Worm (Caenorhabditis elegans) whole organism, L1 larva: ENCODE measurements around the gene F22B7.9.

ENCODE experiments used
- C04F5.9 ChIP-seq: sonication (generic microtip); optimal IDR thresholded peaks from 2 replicates; lab custom pipeline; 2016; ENCODE audit warnings: missing genetic modification characterization, missing compliant biosample characterization
- C16A3.4 ChIP-seq: fragments of 150-350 bp; optimal IDR thresholded peaks from 2 replicates; lab custom pipeline; 2014; ENCODE audit warnings: missing biosample characterization, missing genetic modification characterization
- aha-1 ChIP-seq: fragments of 150-350 bp; optimal IDR thresholded peaks from 2 replicates; lab custom pipeline; 2014; ENCODE audit warnings: missing biosample characterization, missing genetic modification characterization
- blmp-1 ChIP-seq: fragments of 150-350 bp; optimal IDR thresholded peaks from 2 replicates; lab custom pipeline; 2014; ENCODE audit warnings: missing biosample characterization, missing genetic modification characterization
- ceh-88 ChIP-seq: fragments of 200-800 bp; sonication (Bioruptor generic); IDR thresholded peaks from 2 replicates; pipeline ENCODE4 v1.3.6; 2022; ENCODE audit warnings: missing genetic modification characterization, missing compliant biosample characterization
- dpl-1 ChIP-seq, 3 experiments: fragments of 150-350 bp in 2 of 3; sonication (generic microtip) in 1 of 3; optimal IDR thresholded peaks; 2 replicates each; lab custom pipeline; 2014 to 2017; ENCODE audit warnings: missing biosample characterization in 3 of 3, missing genetic modification characterization in 3 of 3, missing genetic modification reagents in 3 of 3
- efl-1 ChIP-seq, 4 experiments: fragments of 150-350 bp; optimal IDR thresholded peaks in 3 of 4; peaks in 1 of 4; 1 replicate in 1 of 4; 2 replicates in 3 of 4; lab custom pipeline; 2014; ENCODE audit warnings: missing biosample characterization in 2 of 4, missing genetic modification characterization in 2 of 4, missing genetic modification reagents in 2 of 4
- elt-2 ChIP-seq: sonication (generic microtip); optimal IDR thresholded peaks from 2 replicates; lab custom pipeline; 2016; ENCODE audit warnings: missing genetic modification characterization, mild to moderate bottlenecking, inconsistent platforms, missing compliant biosample characterization, missing genetic modification reagents
- elt-3 ChIP-seq, 6 experiments: fragments of 150-350 bp in 1 of 6; sonication (generic microtip); optimal IDR thresholded peaks; 2 replicates each; lab custom pipeline; 2017 to 2018; ENCODE audit warnings: missing biosample characterization in 6 of 6, missing genetic modification characterization in 6 of 6, inconsistent platforms in 1 of 6
- fkh-10 ChIP-seq: sonication (generic microtip); optimal IDR thresholded peaks from 2 replicates; lab custom pipeline; 2017; ENCODE audit warnings: missing biosample characterization, missing genetic modification reagents, missing genetic modification characterization
- fos-1 ChIP-seq: fragments of 150-350 bp; optimal IDR thresholded peaks from 2 replicates; lab custom pipeline; 2014; ENCODE audit warnings: missing biosample characterization, missing genetic modification characterization
- grh-1 ChIP-seq: fragments of 200-800 bp; sonication (Bioruptor generic); IDR thresholded peaks from 2 replicates; pipeline ENCODE4 v1.3.6; 2022; ENCODE audit warnings: missing genetic modification reagents, missing genetic modification characterization, missing compliant biosample characterization
- hlh-4 ChIP-seq: sonication (generic microtip); optimal IDR thresholded peaks from 2 replicates; lab custom pipeline; 2016; ENCODE audit warnings: mild to moderate bottlenecking, missing genetic modification characterization, missing compliant biosample characterization
- jun-1 ChIP-seq: fragments of 150-350 bp; optimal IDR thresholded peaks from 2 replicates; lab custom pipeline; 2014; ENCODE audit warnings: missing biosample characterization, missing genetic modification reagents, missing genetic modification characterization
- lin-13 ChIP-seq: fragments of 150-350 bp; optimal IDR thresholded peaks from 2 replicates; lab custom pipeline; 2014; ENCODE audit warnings: missing biosample characterization, missing genetic modification reagents, missing genetic modification characterization
- lin-14 ChIP-seq: fragments of 200-800 bp; sonication (Bioruptor generic); optimal IDR thresholded peaks from 2 replicates; lab custom pipeline; 2018; ENCODE audit warnings: mild to moderate bottlenecking, missing genetic modification characterization, moderate library complexity, missing compliant biosample characterization
- lin-39 ChIP-seq: fragments of 150-350 bp; optimal IDR thresholded peaks from 2 replicates; lab custom pipeline; 2014; ENCODE audit warnings: missing biosample characterization, missing genetic modification reagents, missing genetic modification characterization
- lir-3 ChIP-seq: sonication (generic microtip); optimal IDR thresholded peaks from 2 replicates; lab custom pipeline; 2016; ENCODE audit warnings: mild to moderate bottlenecking, missing genetic modification characterization, moderate library complexity, missing compliant biosample characterization; ENCODE audit not compliant: poor library complexity
- mdl-1 ChIP-seq, 2 experiments: fragments of 150-350 bp; optimal IDR thresholded peaks; 2 replicates each; lab custom pipeline; 2014 to 2017; ENCODE audit warnings: missing biosample characterization in 2 of 2, missing genetic modification characterization in 2 of 2, inconsistent platforms in 1 of 2
- nhr-11 ChIP-seq: fragments of 150-350 bp; optimal IDR thresholded peaks from 2 replicates; lab custom pipeline; 2014; ENCODE audit warnings: missing biosample characterization, missing genetic modification characterization
- nhr-19 ChIP-seq: fragments of 200-800 bp; sonication (Bioruptor generic); conservative IDR thresholded peaks from 2 replicates; pipeline ENCODE4 v1.3.6; 2022; ENCODE audit warnings: missing genetic modification characterization, missing compliant biosample characterization
- nhr-20 ChIP-seq: sonication (generic microtip); optimal IDR thresholded peaks from 2 replicates; lab custom pipeline; 2016; ENCODE audit warnings: mild to moderate bottlenecking, missing genetic modification characterization, missing compliant biosample characterization
- nhr-28 ChIP-seq: fragments of 150-350 bp; optimal IDR thresholded peaks from 2 replicates; lab custom pipeline; 2014; ENCODE audit warnings: missing biosample characterization, missing genetic modification characterization
- nhr-47 ChIP-seq: sonication (generic microtip); optimal IDR thresholded peaks from 2 replicates; lab custom pipeline; 2016; ENCODE audit warnings: mild to moderate bottlenecking, missing genetic modification characterization, moderate library complexity, missing compliant biosample characterization
- nhr-76 ChIP-seq: sonication (generic microtip); optimal IDR thresholded peaks from 2 replicates; lab custom pipeline; 2017; ENCODE audit warnings: missing biosample characterization, missing genetic modification characterization
- nhr-77 ChIP-seq: fragments of 150-350 bp; optimal IDR thresholded peaks from 2 replicates; lab custom pipeline; 2014; ENCODE audit warnings: missing biosample characterization, missing genetic modification characterization
- nhr-84 ChIP-seq: sonication (generic microtip); optimal IDR thresholded peaks from 2 replicates; lab custom pipeline; 2017; ENCODE audit warnings: missing biosample characterization, missing genetic modification characterization
- nhr-90 ChIP-seq: sonication (generic microtip); optimal IDR thresholded peaks from 2 replicates; lab custom pipeline; 2016; ENCODE audit warnings: mild to moderate bottlenecking, missing genetic modification characterization, missing compliant biosample characterization; ENCODE audit not compliant: poor library complexity
- pag-3 ChIP-seq: sonication (generic microtip); optimal IDR thresholded peaks from 2 replicates; lab custom pipeline; 2017; ENCODE audit warnings: missing genetic modification characterization, mild to moderate bottlenecking, missing compliant biosample characterization, antibody characterized with exemption, borderline replicate concordance; ENCODE audit not compliant: insufficient read depth
- pqm-1 ChIP-seq: sonication (generic microtip); optimal IDR thresholded peaks from 3 replicates; lab custom pipeline; 2017; ENCODE audit warnings: missing biosample characterization, missing genetic modification characterization
- rnt-1 ChIP-seq: sonication (generic microtip); optimal IDR thresholded peaks from 2 replicates; lab custom pipeline; 2016; ENCODE audit warnings: mild to moderate bottlenecking, missing genetic modification characterization, moderate library complexity, missing compliant biosample characterization
- skn-1 ChIP-seq: fragments of 150-350 bp; optimal IDR thresholded peaks from 2 replicates; lab custom pipeline; 2014; ENCODE audit warnings: missing biosample characterization, missing genetic modification characterization
- snu-23 ChIP-seq: sonication (generic microtip); optimal IDR thresholded peaks from 2 replicates; lab custom pipeline; 2016; ENCODE audit warnings: missing genetic modification characterization, missing compliant biosample characterization
- sptf-1 ChIP-seq: fragments of 150-350 bp; optimal IDR thresholded peaks from 2 replicates; lab custom pipeline; 2014; ENCODE audit warnings: missing biosample characterization, missing genetic modification characterization
- sup-37 ChIP-seq: fragments of 200-800 bp; sonication (Bioruptor generic); optimal IDR thresholded peaks from 2 replicates; lab custom pipeline; 2018; ENCODE audit warnings: mild to moderate bottlenecking, missing genetic modification characterization, missing compliant biosample characterization
- tbx-2 ChIP-seq: sonication (generic microtip); optimal IDR thresholded peaks from 2 replicates; lab custom pipeline; 2016; ENCODE audit warnings: missing genetic modification characterization, missing compliant biosample characterization
- unc-30 ChIP-seq: sonication (generic microtip); optimal IDR thresholded peaks from 2 replicates; lab custom pipeline; 2017; ENCODE audit warnings: missing biosample characterization, missing genetic modification characterization
- unc-62 ChIP-seq: fragments of 150-350 bp; optimal IDR thresholded peaks from 2 replicates; lab custom pipeline; 2014; ENCODE audit warnings: missing biosample characterization, missing genetic modification reagents, missing genetic modification characterization
- unc-86 ChIP-seq: sonication (generic microtip); optimal IDR thresholded peaks from 2 replicates; lab custom pipeline; 2016; ENCODE audit warnings: missing genetic modification characterization, missing compliant biosample characterization
- xbp-1 ChIP-seq: sonication (generic microtip); optimal IDR thresholded peaks from 2 replicates; lab custom pipeline; 2016; ENCODE audit warnings: missing genetic modification characterization, missing compliant biosample characterization
- zip-4 ChIP-seq: fragments of 200-800 bp; sonication (Bioruptor generic); optimal IDR thresholded peaks from 2 replicates; lab custom pipeline; 2018; ENCODE audit warnings: mild to moderate bottlenecking, missing genetic modification characterization, moderate library complexity, missing compliant biosample characterization
- ztf-11 ChIP-seq, 2 experiments: sonication (generic microtip); optimal IDR thresholded peaks; 2 replicates each; lab custom pipeline; 2016 to 2017; ENCODE audit warnings: missing genetic modification characterization in 2 of 2, missing biosample characterization in 1 of 2, missing compliant biosample characterization in 1 of 2

Gene F22B7.9

ce11 chrIII:8658367-8658761, 4.6 kb upstream of the F22B7.9 start (continued):
- peak; percentile 98 for TF ChIP-seq nhr-20 (tag; lab: Kevin White, UChicago)
- TF ChIP-seq pqm-1 (tag; lab: Kevin White, UChicago), result no peak
- peak; percentile 96 for TF ChIP-seq elt-2
- no peak for TF ChIP-seq nhr-28
- TF ChIP-seq lin-13, result peak; percentile 77
- no peak for TF ChIP-seq sptf-1 (tag; lab: Kevin White, UChicago)
- peak in 1 of 2 experiments; percentile 95 for TF ChIP-seq mdl-1 (tag; optimal IDR thresholded peaks at IDR 0.05; lab: Kevin White, UChicago)
- peak; percentile 34 for TF ChIP-seq aha-1 (tag; lab: Kevin White, UChicago)
- no peak for TF ChIP-seq unc-62 (GFP tag; lab: Kevin White, UChicago)
- no peak for TF ChIP-seq hlh-4 (tag; lab: Kevin White, UChicago)
- peak; percentile 71 for TF ChIP-seq C04F5.9 (tag; lab: Kevin White, UChicago)
- TF ChIP-seq lin-14 (GFP tag; lab: Kevin White, UChicago), result peak; percentile 98
- peak; percentile 73 for TF ChIP-seq lir-3 (tag; lab: Kevin White, UChicago)
- TF ChIP-seq snu-23 (GFP tag; lab: Kevin White, UChicago), result peak; percentile 98
- peak; percentile 88 for TF ChIP-seq xbp-1 (tag; lab: Kevin White, UChicago)
- peak; percentile 83 for TF ChIP-seq fos-1 (tag; lab: Kevin White, UChicago)
- peak; percentile 55 for TF ChIP-seq pag-3 (tag; lab: Kevin White, UChicago)
- TF ChIP-seq nhr-76 (tag; lab: Kevin White, UChicago), result no peak
- no peak for TF ChIP-seq ztf-11 (tag; optimal IDR thresholded peaks at IDR 0.05; lab: Kevin White, UChicago)
- TF ChIP-seq C16A3.4 (tag; lab: Kevin White, UChicago), result peak; percentile 81
- peak; percentile 69 for TF ChIP-seq jun-1 (tag; lab: Kevin White, UChicago)
- TF ChIP-seq grh-1 (GFP tag; lab: Robert Waterston, UW), result peak; percentile 74
- TF ChIP-seq zip-4 (GFP tag; lab: Kevin White, UChicago), result no peak
- peak; percentile 38 to 68 (median 57) for TF ChIP-seq dpl-1 (GFP tag; optimal IDR thresholded peaks at IDR 0.05; lab: Kevin White, UChicago)
- TF ChIP-seq nhr-90 (tag; lab: Kevin White, UChicago), result peak; percentile 96
- peak; percentile 18 for TF ChIP-seq sup-37
- TF ChIP-seq rnt-1 (tag; lab: Kevin White, UChicago), result peak; percentile 87
- peak; percentile 91 for TF ChIP-seq tbx-2 (tag; lab: Kevin White, UChicago)
- TF ChIP-seq elt-3 (tag; optimal IDR thresholded peaks at IDR 0.05; lab: Kevin White, UChicago), result peak in 5 of 6 experiments; percentile 63 to 95 (median 91)
- no peak for TF ChIP-seq unc-86 (tag; lab: Kevin White, UChicago)
- TF ChIP-seq fkh-10 (GFP tag; lab: Kevin White, UChicago), result no peak
- peak; percentile 93 for TF ChIP-seq nhr-19 (GFP tag; lab: Robert Waterston, UW)
- peak; percentile 88 for TF ChIP-seq blmp-1 (tag; lab: Kevin White, UChicago)
- no peak for TF ChIP-seq nhr-11
- peak; percentile 32 for TF ChIP-seq lin-39 (tag; lab: Kevin White, UChicago)
- TF ChIP-seq nhr-77, result peak; percentile 89
- TF ChIP-seq nhr-47 (tag; lab: Kevin White, UChicago), result peak; percentile 87
- peak; percentile 55 for TF ChIP-seq skn-1 (tag; lab: Kevin White, UChicago)
- TF ChIP-seq ceh-88 (GFP tag; lab: Robert Waterston, UW), result peak; percentile 34; the same call in 1 of the 2 replicates

- TF ChIP-seq nhr-84 (tag; lab: Kevin White, UChicago) (no peak), efl-1 (optimal IDR thresholded peaks at IDR 0.05; lab: Kevin White, UChicago) (no peak), efl-1 (GFP tag; optimal IDR thresholded peaks at IDR 0.05 in 1 of 2; lab: Kevin White, UChicago) (peak in 1 of 2 experiments; percentile 92), unc-30 (tag; lab: Kevin White, UChicago) (no peak)
- TF ChIP-seq, all 84 proteins: peak for 1
Observed at ce11 chrIII:8657676-8658366, 4.1 kb upstream of the F22B7.9 start.
